Fruit fly (Drosophila melanogaster): Measurements from ENCODE around the gene Mp.

Gene Mp

DNA sequence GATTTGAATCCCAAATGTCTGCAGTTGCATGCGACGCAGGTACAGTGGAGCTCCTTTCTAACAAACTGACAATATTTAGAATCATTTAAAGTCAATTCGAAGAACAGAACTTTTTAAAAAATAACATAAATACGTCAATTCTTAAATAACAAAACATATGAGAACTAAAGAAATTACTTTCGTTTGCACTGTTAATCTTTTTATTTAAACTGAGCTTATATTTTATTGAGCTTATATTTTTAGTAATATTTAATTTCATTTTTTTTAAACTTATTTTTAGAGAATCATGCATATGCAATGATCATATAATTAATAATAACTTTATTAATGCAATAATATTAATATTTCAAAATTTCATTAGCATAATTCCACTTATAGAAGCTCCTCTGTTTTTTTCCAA, 18.1 kb upstream of the Mp start:
- TF ChIP-seq OdsH (GFP tag; optimal IDR thresholded peaks at IDR 0.05), result no peak
- no peak for TF ChIP-seq jim (GFP tag; optimal IDR thresholded peaks at IDR 0.05)
- TF ChIP-seq tai (GFP tag; optimal IDR thresholded peaks at IDR 0.05), result no peak
- TF ChIP-seq Sp1 (GFP tag; optimal IDR thresholded peaks at IDR 0.05), result no peak
- TF ChIP-seq Mio (GFP tag; optimal IDR thresholded peaks at IDR 0.05), result no peak
- TF ChIP-seq Dif (GFP tag; optimal IDR thresholded peaks at IDR 0.05; ENCODE audit: partially characterized antibody), result no peak
- TF ChIP-seq Hr78 (GFP tag; optimal IDR thresholded peaks at IDR 0.05), result no peak
- no peak for TF ChIP-seq Hnf4 (GFP tag; optimal IDR thresholded peaks at IDR 0.05)

DNA sequence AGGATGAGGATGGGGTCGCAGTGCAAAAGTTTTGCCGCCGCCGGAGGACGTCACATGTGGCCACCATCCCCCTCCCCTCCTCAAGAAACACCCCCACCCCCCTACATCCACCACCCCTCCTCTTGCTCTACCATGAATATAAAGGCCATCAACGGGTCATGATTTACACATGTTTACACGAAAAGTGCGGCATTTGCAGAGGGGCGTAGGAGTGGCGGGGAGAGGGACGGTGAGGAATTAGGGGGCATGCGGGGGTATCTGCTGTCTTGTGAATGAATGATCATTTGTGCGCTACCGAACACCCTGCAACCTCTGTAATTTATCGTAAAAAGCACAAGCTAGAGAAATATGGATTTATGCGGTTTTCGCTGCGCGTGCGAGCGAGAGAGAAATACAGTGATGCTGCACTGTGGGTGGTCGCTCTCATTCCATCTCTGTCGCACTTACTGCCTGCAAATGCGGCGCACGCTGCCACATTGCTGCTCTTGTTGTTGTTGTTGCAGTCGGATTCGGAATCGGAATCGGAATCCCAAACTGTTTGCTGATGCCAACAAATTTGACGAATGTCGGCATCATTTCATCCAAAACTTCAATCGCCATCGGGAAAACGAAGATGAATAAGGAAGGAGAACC, 17.4 kb upstream of the Mp start:
- TF ChIP-seq CG9705 (GFP tag; optimal IDR thresholded peaks at IDR 0.05) (no peak), ey (GFP tag; optimal IDR thresholded peaks at IDR 0.05) (no peak), dsf (GFP tag; optimal IDR thresholded peaks at IDR 0.05; ENCODE audit: borderline replicate concordance) (no peak), dmrt93B (GFP tag; optimal IDR thresholded peaks at IDR 0.05) (no peak)

DNA sequence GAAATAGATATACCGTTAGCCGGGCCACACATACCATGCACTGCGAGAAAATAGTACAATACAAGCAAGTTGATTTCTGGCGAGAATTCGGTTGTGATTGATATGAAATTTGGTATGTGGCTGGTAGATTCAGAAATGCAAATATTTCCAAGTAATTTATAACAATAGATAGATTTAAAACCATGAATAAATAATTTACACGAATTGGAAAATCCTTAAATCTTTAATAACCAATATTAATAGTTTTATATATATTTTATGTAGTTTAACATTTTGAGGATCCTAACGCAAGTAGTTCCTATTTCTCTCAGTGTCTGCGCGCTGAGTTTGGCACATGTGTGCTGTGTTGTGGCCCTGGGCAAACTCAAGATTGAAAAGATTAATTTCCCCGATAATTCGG, 16.8 kb upstream of the Mp start:
- TF ChIP-seq sv (GFP tag; optimal IDR thresholded peaks at IDR 0.05), result peak; percentile 50
- TF ChIP-seq ey (GFP tag; optimal IDR thresholded peaks at IDR 0.05), result no peak
- TF ChIP-seq Vsx2 (GFP tag; optimal IDR thresholded peaks at IDR 0.05; ENCODE audit: partially characterized antibody), result no peak
- no peak for TF ChIP-seq Hr78 (GFP tag; optimal IDR thresholded peaks at IDR 0.05)
- no peak for TF ChIP-seq jim (GFP tag; optimal IDR thresholded peaks at IDR 0.05)

DNA sequence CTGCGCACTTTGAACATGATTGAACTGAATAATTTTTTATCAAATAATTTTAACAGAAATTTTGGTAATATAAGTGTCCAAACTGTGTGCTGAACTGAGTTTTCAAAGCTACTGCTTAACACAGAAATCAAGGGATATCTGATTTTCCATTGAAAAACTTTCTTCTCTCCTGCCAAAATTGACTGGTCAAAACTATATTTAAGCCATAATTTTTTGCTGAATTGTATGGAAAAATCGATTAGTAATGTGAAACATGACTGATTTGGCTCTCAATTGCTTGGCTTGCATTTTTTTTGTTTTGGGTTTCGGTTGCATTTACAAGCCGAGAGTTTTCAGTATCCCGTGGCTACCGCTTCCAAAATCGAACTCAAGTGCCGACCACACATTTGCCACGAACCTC, 14.2 kb upstream of the Mp start, which contains the start of the genes CG32388 and CG43439:
TSS of gene CG32388 (minus strand) at position 101 of the 400 bp plus-strand sequence.
TSS of gene CG43439 (minus strand) at position 101 of the 400 bp plus-strand sequence.
- TF ChIP-seq N (GFP tag; optimal IDR thresholded peaks at IDR 0.05) (no peak), brk (GFP tag; optimal IDR thresholded peaks at IDR 0.05) (no peak), Vsx2 (GFP tag; optimal IDR thresholded peaks at IDR 0.05; ENCODE audit: partially characterized antibody) (no peak), CG32264 (GFP tag; optimal IDR thresholded peaks at IDR 0.05) (no peak), sage (GFP tag; optimal IDR thresholded peaks at IDR 0.05) (no peak), dl (GFP tag; optimal IDR thresholded peaks at IDR 0.05; ENCODE audit: insufficient read depth in 1 of 2, partially characterized antibody in 2 of 2) (no peak), dsf (GFP tag; optimal IDR thresholded peaks at IDR 0.05; ENCODE audit: borderline replicate concordance) (no peak), CrebA (GFP tag; optimal IDR thresholded peaks at IDR 0.05; ENCODE audit: borderline replicate concordance) (no peak), tai (GFP tag; optimal IDR thresholded peaks at IDR 0.05) (no peak), lola (GFP tag; optimal IDR thresholded peaks at IDR 0.05) (no peak), pan (optimal IDR thresholded peaks at IDR 0.05) (no peak)

DNA sequence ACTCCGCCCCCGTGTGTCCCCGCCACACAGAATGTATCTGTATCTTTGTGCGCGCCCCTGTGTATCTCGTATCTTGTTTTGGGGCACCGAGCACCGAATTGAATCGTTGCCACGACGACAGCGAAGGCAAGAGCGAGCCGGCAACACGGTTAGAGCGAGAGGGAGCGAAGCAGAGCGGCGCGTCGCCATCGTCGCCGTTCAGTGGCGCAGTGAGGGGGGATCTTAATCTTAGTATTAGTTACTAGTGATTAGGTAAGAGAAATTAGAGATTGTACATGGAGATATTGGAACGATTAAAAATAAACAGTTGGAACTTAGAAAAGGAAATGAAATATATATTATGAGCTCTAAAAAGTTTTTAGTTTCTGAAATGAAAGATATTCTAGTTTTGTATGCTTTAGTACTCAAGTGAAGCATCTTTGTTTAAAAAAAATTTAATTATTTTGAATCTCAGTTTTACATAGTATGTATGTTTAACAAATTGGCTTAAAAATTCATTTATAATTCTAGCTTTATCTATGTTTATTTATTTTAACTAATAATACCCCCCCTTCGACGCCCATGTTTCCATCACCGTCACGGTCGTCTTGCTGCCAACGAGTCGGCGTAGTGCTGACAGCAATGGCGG, 9.6 kb upstream of the Mp start:
- peak; percentile 67 for TF ChIP-seq psq (GFP tag; optimal IDR thresholded peaks at IDR 0.05)
- no peak for TF ChIP-seq Hr78 (GFP tag; optimal IDR thresholded peaks at IDR 0.05)
- no peak for TF ChIP-seq br (GFP tag; optimal IDR thresholded peaks at IDR 0.05)
- no peak for TF ChIP-seq pan (optimal IDR thresholded peaks at IDR 0.05)
- peak; percentile 77 for TF ChIP-seq dmrt93B (GFP tag; optimal IDR thresholded peaks at IDR 0.05)
- TF ChIP-seq dl (GFP tag; optimal IDR thresholded peaks at IDR 0.05; ENCODE audit: insufficient read depth in 1 of 2, partially characterized antibody in 2 of 2), result no peak
- no peak for TF ChIP-seq Rel (GFP tag; optimal IDR thresholded peaks at IDR 0.05)
- no peak for TF ChIP-seq Rel (tag; optimal IDR thresholded peaks at IDR 0.05)
- peak; percentile 67 for TF ChIP-seq sv (GFP tag; optimal IDR thresholded peaks at IDR 0.05)
- peak; percentile 59 for TF ChIP-seq rgr (GFP tag; optimal IDR thresholded peaks at IDR 0.05)
- TF ChIP-seq sage (GFP tag; optimal IDR thresholded peaks at IDR 0.05), result no peak
- peak; percentile 14 for TF ChIP-seq Dfd (GFP tag; optimal IDR thresholded peaks at IDR 0.05)
- no peak for TF ChIP-seq Dif (GFP tag; optimal IDR thresholded peaks at IDR 0.05; ENCODE audit: partially characterized antibody)
- TF ChIP-seq GATAd (GFP tag; optimal IDR thresholded peaks at IDR 0.05), result no peak
- no peak for TF ChIP-seq Myc (optimal IDR thresholded peaks at IDR 0.05)
- TF ChIP-seq foxo (GFP tag; optimal IDR thresholded peaks at IDR 0.05), result peak in 1 of 2 experiments; percentile 81
- no peak for TF ChIP-seq jim (GFP tag; optimal IDR thresholded peaks at IDR 0.05)
- no peak for TF ChIP-seq CG32264 (GFP tag; optimal IDR thresholded peaks at IDR 0.05)
- TF ChIP-seq Vsx2 (GFP tag; optimal IDR thresholded peaks at IDR 0.05; ENCODE audit: partially characterized antibody), result no peak
- no peak for TF ChIP-seq Hnf4 (GFP tag; optimal IDR thresholded peaks at IDR 0.05)
- TF ChIP-seq CG9705 (GFP tag; optimal IDR thresholded peaks at IDR 0.05), result peak; percentile 30
- TF ChIP-seq Mio (GFP tag; optimal IDR thresholded peaks at IDR 0.05), result no peak
- TF ChIP-seq OdsH (GFP tag; optimal IDR thresholded peaks at IDR 0.05), result peak; percentile 41
- TF ChIP-seq N (GFP tag; optimal IDR thresholded peaks at IDR 0.05), result no peak
- no peak for TF ChIP-seq brk (GFP tag; optimal IDR thresholded peaks at IDR 0.05)
- peak; percentile 47 for TF ChIP-seq woc (GFP tag; optimal IDR thresholded peaks at IDR 0.05)
- TF ChIP-seq Abd-B (GFP tag; optimal IDR thresholded peaks at IDR 0.05), result no peak
- TF ChIP-seq ey (GFP tag; optimal IDR thresholded peaks at IDR 0.05), result peak; percentile 24
- TF ChIP-seq tai (GFP tag; optimal IDR thresholded peaks at IDR 0.05), result no peak
- TF ChIP-seq h (GFP tag; optimal IDR thresholded peaks at IDR 0.05), result peak; percentile 68
- TF ChIP-seq CrebA (GFP tag; optimal IDR thresholded peaks at IDR 0.05; ENCODE audit: borderline replicate concordance), result no peak
- peak; percentile 74 for TF ChIP-seq fru (GFP tag; optimal IDR thresholded peaks at IDR 0.05)
- peak; percentile 83 for TF ChIP-seq Sp1 (GFP tag; optimal IDR thresholded peaks at IDR 0.05)
- TF ChIP-seq Hr83 (GFP tag; optimal IDR thresholded peaks at IDR 0.05; ENCODE audit: poor library complexity, severe bottlenecking), result peak; percentile 5
- no peak for TF ChIP-seq Jra (GFP tag; optimal IDR thresholded peaks at IDR 0.05)
